Fruit fly (Drosophila melanogaster) whole organism, prepupa: ENCODE results near the gene Atg4b.

Experiments used
- Blimp-1 ChIP-seq: fragments of 200-800 bp; sonication (Bioruptor generic); optimal IDR thresholded peaks from 3 replicates; lab custom pipeline; 2017; ENCODE audit warnings: missing biosample characterization, missing genetic modification characterization, mild to moderate bottlenecking, moderate library complexity, missing genetic modification reagents
- CG10631 ChIP-seq: fragments of 200-800 bp; sonication (Bioruptor generic); optimal IDR thresholded peaks from 2 replicates; lab custom pipeline; 2016; ENCODE audit warnings: missing biosample characterization, missing genetic modification characterization
- CG10669 ChIP-seq: fragments of 200-800 bp; sonication (Bioruptor generic); optimal IDR thresholded peaks from 3 replicates; lab custom pipeline; 2018; ENCODE audit warnings: missing biosample characterization, mild to moderate bottlenecking, missing genetic modification characterization, moderate library complexity
- CG11294 ChIP-seq: fragments of 200-800 bp; sonication (Bioruptor generic); IDR thresholded peaks from 2 replicates; pipeline ENCODE4 v1.3.6; 2022; ENCODE audit warnings: missing biosample characterization, missing genetic modification characterization
- CG11762 ChIP-seq: fragments of 200-800 bp; sonication (Bioruptor generic); optimal IDR thresholded peaks from 3 replicates; lab custom pipeline; 2016; ENCODE audit warnings: missing biosample characterization, missing genetic modification characterization; ENCODE audit not compliant: insufficient read depth
- CG11902 ChIP-seq: fragments of 200-800 bp; sonication (Bioruptor generic); optimal IDR thresholded peaks from 3 replicates; lab custom pipeline; 2016; ENCODE audit warnings: missing biosample characterization, missing genetic modification characterization
- CG15336 ChIP-seq: fragments of 200-800 bp; sonication (Bioruptor generic); IDR thresholded peaks from 2 replicates; pipeline ENCODE4 v1.3.6; 2022; ENCODE audit warnings: missing biosample characterization, missing genetic modification characterization
- CG1621 ChIP-seq: fragments of 200-800 bp; sonication (Bioruptor generic); optimal IDR thresholded peaks from 3 replicates; lab custom pipeline; 2018; ENCODE audit warnings: missing biosample characterization, mild to moderate bottlenecking, missing genetic modification characterization
- CG16779 ChIP-seq: fragments of 200-800 bp; sonication (Bioruptor generic); optimal IDR thresholded peaks from 3 replicates; lab custom pipeline; 2017; ENCODE audit warnings: missing biosample characterization, mild to moderate bottlenecking, missing genetic modification characterization
- CG3032 ChIP-seq: fragments of 200-800 bp; optimal IDR thresholded peaks from 2 replicates; lab custom pipeline; 2019; ENCODE audit warnings: missing biosample characterization, mild to moderate bottlenecking, missing genetic modification characterization, moderate library complexity
- CG31627 ChIP-seq: fragments of 200-800 bp; sonication (Bioruptor generic); optimal IDR thresholded peaks from 3 replicates; lab custom pipeline; 2016; ENCODE audit warnings: missing biosample characterization, missing genetic modification characterization
- CG32006 ChIP-seq: fragments of 200-800 bp; sonication (Bioruptor generic); optimal IDR thresholded peaks from 3 replicates; lab custom pipeline; 2017; ENCODE audit warnings: missing biosample characterization, mild to moderate bottlenecking, missing genetic modification characterization
- CG34406 ChIP-seq: fragments of 200-800 bp; sonication (Bioruptor generic); optimal IDR thresholded peaks from 3 replicates; lab custom pipeline; 2016; ENCODE audit warnings: missing biosample characterization, missing genetic modification characterization
- CG3919 ChIP-seq: fragments of 200-800 bp; sonication (Bioruptor generic); optimal IDR thresholded peaks from 3 replicates; lab custom pipeline; 2016; ENCODE audit warnings: missing biosample characterization, missing genetic modification characterization
- CG4318 ChIP-seq: fragments of 200-800 bp; sonication (Bioruptor generic); optimal IDR thresholded peaks from 3 replicates; lab custom pipeline; 2017; ENCODE audit warnings: missing biosample characterization, mild to moderate bottlenecking, missing genetic modification characterization
- CG6163 ChIP-seq: fragments of 200-800 bp; sonication (Bioruptor generic); IDR thresholded peaks from 3 replicates; pipeline ENCODE4 v1.3.6; 2022; ENCODE audit warnings: missing biosample characterization, missing genetic modification characterization
- CG6792 ChIP-seq: fragments of 200-800 bp; sonication (Bioruptor generic); optimal IDR thresholded peaks from 3 replicates; lab custom pipeline; 2016; ENCODE audit warnings: missing biosample characterization, missing genetic modification characterization
- CG6854 ChIP-seq: fragments of 200-800 bp; sonication (Bioruptor generic); optimal IDR thresholded peaks from 2 replicates; lab custom pipeline; 2017; ENCODE audit warnings: missing biosample characterization, mild to moderate bottlenecking, missing genetic modification characterization
- CG7368 ChIP-seq: fragments of 200-800 bp; sonication (Bioruptor generic); optimal IDR thresholded peaks from 3 replicates; lab custom pipeline; 2016; ENCODE audit warnings: missing biosample characterization, missing genetic modification characterization
- CG8119 ChIP-seq: fragments of 200-800 bp; sonication (Bioruptor generic); IDR thresholded peaks from 3 replicates; pipeline ENCODE4 v1.3.6; 2022; ENCODE audit warnings: missing biosample characterization, missing genetic modification characterization
- CG8632 ChIP-seq: fragments of 200-800 bp; sonication (Bioruptor generic); optimal IDR thresholded peaks from 3 replicates; lab custom pipeline; 2016; ENCODE audit warnings: missing biosample characterization, missing genetic modification characterization
- CG9139 ChIP-seq: fragments of 200-800 bp; sonication (Bioruptor generic); optimal IDR thresholded peaks from 3 replicates; lab custom pipeline; 2017; ENCODE audit warnings: missing biosample characterization, mild to moderate bottlenecking, missing genetic modification characterization
- Eip75B ChIP-seq: fragments of 200-800 bp; sonication (Bioruptor generic); optimal IDR thresholded peaks from 3 replicates; lab custom pipeline; 2016; ENCODE audit warnings: missing biosample characterization, missing genetic modification characterization
- Eip78C ChIP-seq: fragments of 200-800 bp; sonication (Bioruptor generic); peaks from one replicate; lab custom pipeline; 2016; ENCODE audit warnings: missing biosample characterization, missing genetic modification characterization
- Eip93F ChIP-seq: fragments of 200-800 bp; sonication (Bioruptor generic); optimal IDR thresholded peaks from 2 replicates; lab custom pipeline; 2016; ENCODE audit warnings: missing biosample characterization, mild to moderate bottlenecking, missing genetic modification characterization
- Ets21C ChIP-seq: fragments of 200-800 bp; sonication (Bioruptor generic); optimal IDR thresholded peaks from 3 replicates; lab custom pipeline; 2016; ENCODE audit warnings: missing biosample characterization, missing genetic modification characterization
- Ets96B ChIP-seq: fragments of 200-800 bp; optimal IDR thresholded peaks from 2 replicates; lab custom pipeline; 2019; ENCODE audit warnings: missing biosample characterization, mild to moderate bottlenecking, missing genetic modification characterization, moderate library complexity
- Gug ChIP-seq: fragments of 200-800 bp; sonication (Bioruptor generic); IDR thresholded peaks from 2 replicates; pipeline ENCODE4 v1.3.6; 2022; ENCODE audit warnings: missing biosample characterization, missing genetic modification characterization
- Hr38 ChIP-seq: sonication (Bioruptor generic); optimal IDR thresholded peaks from 2 replicates; lab custom pipeline; 2016; ENCODE audit warnings: missing biosample characterization, missing genetic modification characterization
- Hr39 ChIP-seq: fragments of 200-800 bp; sonication (Bioruptor generic); optimal IDR thresholded peaks from 2 replicates; lab custom pipeline; 2016; ENCODE audit warnings: missing biosample characterization, missing genetic modification characterization
- Hr4 ChIP-seq: fragments of 200-800 bp; sonication (Bioruptor generic); optimal IDR thresholded peaks from 3 replicates; lab custom pipeline; 2016; ENCODE audit warnings: missing biosample characterization, missing genetic modification characterization
- Lpt ChIP-seq: fragments of 200-800 bp; sonication (Bioruptor generic); optimal IDR thresholded peaks from 3 replicates; lab custom pipeline; 2016; ENCODE audit warnings: missing biosample characterization, missing genetic modification characterization
- OdsH ChIP-seq: fragments of 200-800 bp; sonication (Bioruptor generic); optimal IDR thresholded peaks from 3 replicates; lab custom pipeline; 2016; ENCODE audit warnings: missing biosample characterization, missing genetic modification characterization
- Smox ChIP-seq: fragments of 200-800 bp; sonication (Bioruptor generic); optimal IDR thresholded peaks from 3 replicates; lab custom pipeline; 2016; ENCODE audit warnings: missing biosample characterization, missing genetic modification characterization
- Sox14 ChIP-seq: fragments of 200-800 bp; sonication (Bioruptor generic); optimal IDR thresholded peaks from 3 replicates; lab custom pipeline; 2016; ENCODE audit warnings: missing biosample characterization, missing genetic modification characterization
- achi ChIP-seq: fragments of 200-800 bp; sonication (Bioruptor generic); optimal IDR thresholded peaks from 3 replicates; lab custom pipeline; 2016; ENCODE audit warnings: missing biosample characterization, missing genetic modification characterization
- cyc ChIP-seq: fragments of 200-800 bp; sonication (Bioruptor generic); optimal IDR thresholded peaks from 3 replicates; lab custom pipeline; 2016; ENCODE audit warnings: missing biosample characterization, missing genetic modification characterization
- dac ChIP-seq: fragments of 200-800 bp; sonication (Bioruptor generic); optimal IDR thresholded peaks from 2 replicates; lab custom pipeline; 2017; ENCODE audit warnings: missing biosample characterization, mild to moderate bottlenecking, missing genetic modification characterization
- dsx ChIP-seq: fragments of 200-800 bp; optimal IDR thresholded peaks from 3 replicates; lab custom pipeline; 2019; ENCODE audit warnings: missing biosample characterization, mild to moderate bottlenecking, missing genetic modification characterization, moderate library complexity; ENCODE audit not compliant: poor library complexity, severe bottlenecking
- eg ChIP-seq: fragments of 200-800 bp; sonication (Bioruptor generic); IDR thresholded peaks from 3 replicates; pipeline ENCODE4 v1.3.6; 2022; ENCODE audit warnings: missing biosample characterization, missing genetic modification characterization
- fd59A ChIP-seq: fragments of 200-800 bp; sonication (Bioruptor generic); optimal IDR thresholded peaks from 2 replicates; lab custom pipeline; 2017; ENCODE audit warnings: missing biosample characterization, mild to moderate bottlenecking, missing genetic modification characterization, missing genetic modification reagents
- fd85E ChIP-seq: fragments of 200-800 bp; sonication (Bioruptor generic); optimal IDR thresholded peaks from 3 replicates; lab custom pipeline; 2016; ENCODE audit warnings: missing biosample characterization, missing genetic modification characterization
- fkh ChIP-seq: fragments of 200-800 bp; sonication (Bioruptor generic); optimal IDR thresholded peaks from 3 replicates; lab custom pipeline; 2017; ENCODE audit warnings: missing biosample characterization, mild to moderate bottlenecking, missing genetic modification characterization, moderate library complexity
- lz ChIP-seq: fragments of 200-800 bp; sonication (Bioruptor generic); optimal IDR thresholded peaks from 3 replicates; lab custom pipeline; 2016; ENCODE audit warnings: missing biosample characterization, missing genetic modification characterization
- net ChIP-seq: fragments of 200-800 bp; sonication (Bioruptor generic); optimal IDR thresholded peaks from 3 replicates; lab custom pipeline; 2016; ENCODE audit warnings: missing biosample characterization, missing genetic modification characterization
- pdm3 ChIP-seq: fragments of 200-800 bp; sonication (Bioruptor generic); optimal IDR thresholded peaks from 3 replicates; lab custom pipeline; 2016; ENCODE audit warnings: missing biosample characterization, missing genetic modification characterization
- salr ChIP-seq, 2 experiments: fragments of 200-800 bp; sonication (Bioruptor generic); optimal IDR thresholded peaks; 3 replicates each; lab custom pipeline; 2016 to 2018; ENCODE audit warnings: missing biosample characterization in 2 of 2, missing genetic modification characterization in 2 of 2, mild to moderate bottlenecking in 1 of 2
- ss ChIP-seq, 2 experiments: fragments of 200-800 bp; sonication (Bioruptor generic); optimal IDR thresholded peaks; 2 replicates in 1 of 2; 3 replicates in 1 of 2; lab custom pipeline; 2017 to 2018; ENCODE audit warnings: mild to moderate bottlenecking in 2 of 2, missing biosample characterization in 2 of 2, missing genetic modification characterization in 2 of 2, moderate library complexity in 1 of 2
- svp ChIP-seq: fragments of 200-800 bp; sonication (Bioruptor generic); peaks from one replicate; lab custom pipeline; 2016; ENCODE audit warnings: missing biosample characterization, missing genetic modification characterization
- topi ChIP-seq: fragments of 200-800 bp; sonication (Bioruptor generic); optimal IDR thresholded peaks from 3 replicates; lab custom pipeline; 2016; ENCODE audit warnings: missing biosample characterization, missing genetic modification characterization
- vri ChIP-seq: fragments of 200-800 bp; sonication (Bioruptor generic); optimal IDR thresholded peaks from 3 replicates; lab custom pipeline; 2016; ENCODE audit warnings: missing biosample characterization, mild to moderate bottlenecking, missing genetic modification characterization

The Atg4b gene

DNA sequence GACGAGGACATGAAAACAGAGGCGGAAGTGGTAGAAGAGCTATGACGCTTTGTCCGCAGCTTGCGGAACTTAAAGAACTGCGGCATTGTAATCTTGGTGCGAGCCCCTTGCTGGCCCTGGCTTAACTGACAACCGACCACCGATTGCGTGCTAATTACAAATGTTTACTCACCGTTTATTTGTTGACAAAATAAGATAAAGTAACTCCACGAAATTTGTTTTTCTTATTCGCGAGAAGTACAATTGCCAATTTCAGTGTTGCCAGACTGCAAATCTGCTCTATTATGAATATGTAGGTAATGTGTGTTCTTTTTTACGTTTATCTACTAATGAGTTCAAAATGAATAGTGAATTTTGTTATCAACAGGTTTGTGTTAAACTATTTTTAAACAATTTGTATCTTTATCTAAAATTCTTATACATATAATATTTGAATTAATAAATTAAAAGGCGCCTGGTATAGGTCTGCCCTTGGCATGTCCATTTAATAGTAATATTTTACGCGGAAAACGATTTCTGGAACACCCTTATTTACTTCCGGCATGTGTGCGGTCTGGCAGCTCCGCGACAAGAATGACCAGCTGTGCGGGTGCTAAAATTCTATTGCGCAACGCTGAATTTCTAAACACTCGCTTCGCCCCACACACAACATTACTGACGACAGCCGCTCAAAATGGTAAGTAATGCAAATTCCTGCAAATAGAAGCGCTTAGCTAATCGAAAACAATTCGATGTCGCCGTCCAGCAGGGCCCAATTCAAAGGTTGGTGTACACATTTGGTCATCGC lies at the start of gene Atg4b, which contains the start of gene Hibch:
TSS of gene Atg4b (minus strand) at position 280 of the 787 bp plus-strand sequence.
TSS of gene Hibch (plus strand) at position 585 of the 787 bp plus-strand sequence.
- TF ChIP-seq cyc (peak; percentile 83), svp (no peak), CG8119 (peak; percentile 63; the same call in 2 of the 3 replicates), Gug (GFP tag; lab: Robert Waterston, UW) (peak; percentile 83), achi (GFP tag; lab: Kevin White, UChicago) (no peak), dac (peak; percentile 72), CG1621 (tag; lab: Kevin White, UChicago) (peak; percentile 54), CG10669 (peak; percentile 100), CG7368 (GFP tag; lab: Kevin White, UChicago) (peak; percentile 67), CG10631 (GFP tag; lab: Kevin White, UChicago) (peak; percentile 90), CG3032 (peak; percentile 91), Smox (no peak), CG16779 (tag; lab: Kevin White, UChicago) (no peak), CG6163 (peak; percentile 68; the same call in 2 of the 3 replicates), CG8632 (peak; percentile 73), CG34406 (GFP tag; lab: Kevin White, UChicago) (peak; percentile 72), Eip93F (no peak), CG31627 (GFP tag; lab: Kevin White, UChicago) (peak; percentile 61), CG9139 (no peak), CG6854 (GFP tag; lab: Kevin White, UChicago) (peak; percentile 80), CG32006 (GFP tag; lab: Kevin White, UChicago) (peak; percentile 84), CG11762 (peak; percentile 75), Hr38 (GFP tag; lab: Kevin White, UChicago) (no peak), topi (GFP tag; lab: Kevin White, UChicago) (peak; percentile 62), fd59A (peak; percentile 60), lz (peak; percentile 74), CG11294 (GFP tag; lab: Robert Waterston, UW) (peak; percentile 67; the same call in 1 of the 2 replicates), Sox14 (GFP tag; lab: Kevin White, UChicago) (no peak), dsx (peak; percentile 9), fkh (GFP tag; lab: Kevin White, UChicago) (peak; percentile 97), net (GFP tag; lab: Kevin White, UChicago) (no peak), CG3919 (GFP tag; lab: Kevin White, UChicago) (no peak), ss (GFP tag; optimal IDR thresholded peaks at IDR 0.05; lab: Kevin White, UChicago) (no peak), CG15336 (GFP tag; lab: Robert Waterston, UW) (peak; percentile 66), CG6792 (GFP tag; lab: Kevin White, UChicago) (peak; percentile 77), Eip78C (peak; percentile 82), Eip75B (GFP tag; lab: Kevin White, UChicago) (no peak), Hr4 (GFP tag; lab: Kevin White, UChicago) (no peak), Hr39 (GFP tag; lab: Kevin White, UChicago) (no peak), Ets21C (GFP tag; lab: Kevin White, UChicago) (no peak), CG4318 (GFP tag; lab: Kevin White, UChicago) (no peak), vri (peak; percentile 93), CG11902 (peak; percentile 85), pdm3 (GFP tag; lab: Kevin White, UChicago) (no peak), Blimp-1 (GFP tag; lab: Kevin White, UChicago) (peak; percentile 73), salr (GFP tag; optimal IDR thresholded peaks at IDR 0.05; lab: Kevin White, UChicago) (peak in 1 of 2 experiments; percentile 62), Ets96B (peak; percentile 68), eg (peak; percentile 79), Lpt (GFP tag; lab: Kevin White, UChicago) (no peak), OdsH (GFP tag; lab: Kevin White, UChicago) (no peak), fd85E (GFP tag; lab: Kevin White, UChicago) (no peak)
